Worm (Caenorhabditis elegans) whole organism, L4 larva: ENCODE results near the gene srw-95.

Source experiments
- D1046.2 ChIP-seq: fragments of 200-800 bp; sonication (Bioruptor generic); IDR thresholded peaks from 2 replicates; pipeline ENCODE4 v1.3.6; 2022; ENCODE audit warnings: missing genetic modification characterization, missing compliant biosample characterization
- F10B5.3 ChIP-seq: sonication (generic microtip); optimal IDR thresholded peaks from 2 replicates; lab custom pipeline; 2016; ENCODE audit warnings: mild to moderate bottlenecking, missing genetic modification characterization, missing compliant biosample characterization
- aly-2 ChIP-seq: sonication (generic microtip); optimal IDR thresholded peaks from 2 replicates; lab custom pipeline; 2018; ENCODE audit warnings: missing biosample characterization, missing genetic modification characterization
- ceh-28 ChIP-seq: fragments of 150-350 bp; optimal IDR thresholded peaks from 2 replicates; lab custom pipeline; 2014; ENCODE audit warnings: missing biosample characterization, missing genetic modification reagents, missing genetic modification characterization
- daf-16 ChIP-seq, 3 experiments: sonication (generic microtip); optimal IDR thresholded peaks; 2 replicates each; lab custom pipeline; 2016 to 2017; ENCODE audit warnings: missing genetic modification characterization in 3 of 3, missing genetic modification reagents in 3 of 3, mild to moderate bottlenecking in 2 of 3, missing compliant biosample characterization in 2 of 3, missing biosample characterization in 1 of 3, moderate library complexity in 1 of 3
- dmd-9 ChIP-seq: fragments of 200-800 bp; sonication (Bioruptor generic); IDR thresholded peaks from 2 replicates; pipeline ENCODE4 v1.3.6; 2022; ENCODE audit warnings: missing genetic modification reagents, missing genetic modification characterization, missing compliant biosample characterization
- nhr-76 ChIP-seq: fragments of 150-350 bp; optimal IDR thresholded peaks from 2 replicates; lab custom pipeline; 2014; ENCODE audit warnings: missing biosample characterization, missing genetic modification characterization
- spr-1 ChIP-seq: sonication (generic microtip); optimal IDR thresholded peaks from 2 replicates; lab custom pipeline; 2016; ENCODE audit warnings: mild to moderate bottlenecking, missing genetic modification characterization, missing compliant biosample characterization

DNA sequence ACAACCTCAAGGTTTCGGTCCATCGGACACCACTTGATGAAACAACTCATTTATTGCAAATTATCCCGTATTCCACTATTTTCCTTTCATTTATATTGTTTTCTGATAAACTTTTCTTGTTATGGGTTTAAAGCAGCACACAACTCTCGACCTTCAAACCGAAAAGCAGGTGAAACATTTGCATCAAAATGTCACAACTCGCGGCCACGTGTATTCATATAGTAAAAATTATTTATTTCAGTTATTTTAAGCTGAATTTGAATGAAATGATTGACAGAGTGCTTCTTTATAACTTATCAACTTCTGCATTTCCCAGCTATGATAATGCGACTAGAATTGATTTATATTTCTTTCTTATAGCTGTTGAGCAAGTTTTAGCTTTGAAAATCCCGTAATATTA is at the start of gene srw-95:
- TF ChIP-seq spr-1 (tag; lab: Kevin White, UChicago) (no peak), aly-2 (no peak), ceh-28 (tag; lab: Kevin White, UChicago) (no peak), nhr-76 (tag; lab: Kevin White, UChicago) (no peak), dmd-9 (no peak), D1046.2 (GFP tag; lab: Robert Waterston, UW) (no peak), F10B5.3 (no peak), daf-16 (GFP tag; optimal IDR thresholded peaks at IDR 0.05; lab: Kevin White, UChicago) (no peak), daf-16 (tag; optimal IDR thresholded peaks at IDR 0.05; lab: Kevin White, UChicago) (no peak)
